Fruit fly (Drosophila melanogaster) whole organism, embryonic: Measurements from ENCODE around the gene Sec10.

Source experiments
- Atf-2 ChIP-seq: fragments of 200-800 bp; sonication (Bioruptor generic); optimal IDR thresholded peaks from 2 replicates; lab custom pipeline; 2016; ENCODE audit warnings: missing biosample characterization, missing genetic modification characterization
- Awh ChIP-seq: fragments of 200-800 bp; sonication (Bioruptor generic); IDR thresholded peaks from 2 replicates; pipeline ENCODE4, ENCODE4 v1.3.6; 2022; ENCODE audit warnings: missing biosample characterization, missing genetic modification characterization
- C15 ChIP-seq: fragments of 200-800 bp; sonication (Bioruptor generic); IDR thresholded peaks from 3 replicates; pipeline ENCODE4 v1.3.6; 2022; ENCODE audit warnings: missing biosample characterization, missing genetic modification characterization
- CG11560 ChIP-seq: fragments of 200-800 bp; sonication (Bioruptor generic); IDR thresholded peaks from 3 replicates; pipeline ENCODE4 v1.3.6; 2022; ENCODE audit warnings: missing biosample characterization, missing genetic modification characterization
- CG12104 ChIP-seq: fragments of 200-800 bp; sonication (Bioruptor generic); optimal IDR thresholded peaks from 3 replicates; lab custom pipeline; 2016; ENCODE audit warnings: missing biosample characterization, missing genetic modification characterization
- CG12659 ChIP-seq: fragments of 200-800 bp; sonication (Bioruptor generic); optimal IDR thresholded peaks from 3 replicates; lab custom pipeline; 2017; ENCODE audit warnings: mild to moderate bottlenecking, missing biosample characterization, missing genetic modification reagents, missing genetic modification characterization
- CG15073 ChIP-seq: fragments of 200-800 bp; sonication (Bioruptor generic); optimal IDR thresholded peaks from 2 replicates; lab custom pipeline; 2016; ENCODE audit warnings: missing biosample characterization, missing genetic modification characterization
- CG1602 ChIP-seq: fragments of 200-800 bp; sonication (Bioruptor generic); optimal IDR thresholded peaks from 3 replicates; lab custom pipeline; 2016; ENCODE audit warnings: missing biosample characterization, missing genetic modification characterization
- CG17186 ChIP-seq: fragments of 200-800 bp; sonication (Bioruptor generic); optimal IDR thresholded peaks from 3 replicates; lab custom pipeline; 2017; ENCODE audit warnings: missing biosample characterization, missing genetic modification reagents, missing genetic modification characterization
- CG17802 ChIP-seq: fragments of 200-800 bp; sonication (Bioruptor generic); optimal IDR thresholded peaks from 2 replicates; lab custom pipeline; 2018; ENCODE audit warnings: missing biosample characterization, mild to moderate bottlenecking, missing genetic modification characterization, moderate library complexity
- CG18011 ChIP-seq: fragments of 200-800 bp; sonication (Bioruptor generic); optimal IDR thresholded peaks from 2 replicates; lab custom pipeline; 2017; ENCODE audit warnings: missing biosample characterization, missing genetic modification characterization, mild to moderate bottlenecking, moderate library complexity, missing genotype
- CG18619 ChIP-seq: fragments of 200-800 bp; sonication (Bioruptor generic); optimal IDR thresholded peaks from 3 replicates; lab custom pipeline; 2017; ENCODE audit warnings: missing biosample characterization, mild to moderate bottlenecking, missing genetic modification characterization
- CG2129 ChIP-seq: fragments of 200-800 bp; sonication (Bioruptor generic); IDR thresholded peaks from 2 replicates; pipeline ENCODE4 v1.3.6; 2022; ENCODE audit warnings: missing biosample characterization, missing genetic modification characterization; ENCODE audit not compliant: partially characterized antibody
- CG2678 ChIP-seq: fragments of 200-800 bp; sonication (Bioruptor generic); optimal IDR thresholded peaks from 3 replicates; lab custom pipeline; 2019; ENCODE audit warnings: missing biosample characterization, mild to moderate bottlenecking, missing genetic modification characterization, moderate library complexity
- CG31224 ChIP-seq: fragments of 200-800 bp; sonication (Bioruptor generic); IDR thresholded peaks from 2 replicates; pipeline ENCODE4 v1.3.6; 2022; ENCODE audit warnings: missing biosample characterization, missing genetic modification characterization
- CG34422 ChIP-seq: fragments of 200-800 bp; sonication (Bioruptor generic); IDR thresholded peaks from 3 replicates; pipeline ENCODE4 v1.3.6; 2022; ENCODE audit warnings: missing biosample characterization, missing genetic modification characterization
- CG4282 ChIP-seq: fragments of 200-800 bp; sonication (Bioruptor generic); optimal IDR thresholded peaks from 2 replicates; lab custom pipeline; 2016; ENCODE audit warnings: missing biosample characterization, missing genetic modification characterization
- CG4730 ChIP-seq: fragments of 200-800 bp; sonication (Bioruptor generic); IDR thresholded peaks from 2 replicates; pipeline ENCODE4 v1.3.6; 2022; ENCODE audit warnings: missing biosample characterization, missing genetic modification characterization
- CG6765 ChIP-seq: fragments of 200-800 bp; sonication (Bioruptor generic); optimal IDR thresholded peaks from 3 replicates; lab custom pipeline; 2017; ENCODE audit warnings: missing biosample characterization, mild to moderate bottlenecking, missing genetic modification characterization
- CG8359 ChIP-seq: fragments of 200-800 bp; sonication (Bioruptor generic); optimal IDR thresholded peaks from 2 replicates; lab custom pipeline; 2017; ENCODE audit warnings: missing biosample characterization, mild to moderate bottlenecking, missing genetic modification characterization, borderline replicate concordance
- CG9797 ChIP-seq: fragments of 200-800 bp; sonication (Bioruptor generic); optimal IDR thresholded peaks from 3 replicates; lab custom pipeline; 2018; ENCODE audit warnings: missing biosample characterization, mild to moderate bottlenecking, missing genetic modification characterization
- CTCF ChIP-seq: fragments of 200-800 bp; sonication (Bioruptor generic); optimal IDR thresholded peaks from 2 replicates; lab custom pipeline; 2017; ENCODE audit warnings: missing biosample characterization, mild to moderate bottlenecking, missing genetic modification characterization, moderate library complexity
- Camta ChIP-seq: fragments of 200-800 bp; sonication (Bioruptor generic); optimal IDR thresholded peaks from 2 replicates; lab custom pipeline; 2016; ENCODE audit warnings: missing biosample characterization, missing genetic modification characterization
- Dbx ChIP-seq: fragments of 200-800 bp; sonication (Bioruptor generic); IDR thresholded peaks from 3 replicates; pipeline ENCODE4 v1.3.6; 2022; ENCODE audit warnings: missing biosample characterization, missing genetic modification characterization
- Dip2 ChIP-seq: fragments of 200-800 bp; sonication (Bioruptor generic); IDR thresholded peaks from 2 replicates; pipeline ENCODE4 v1.3.6; 2022; ENCODE audit warnings: missing biosample characterization, missing genetic modification characterization
- Fer3 ChIP-seq: fragments of 200-800 bp; sonication (Bioruptor generic); optimal IDR thresholded peaks from 2 replicates; lab custom pipeline; 2018; ENCODE audit warnings: missing biosample characterization, mild to moderate bottlenecking, missing genetic modification characterization, moderate library complexity
- HLH3B ChIP-seq: fragments of 200-800 bp; sonication (Bioruptor generic); IDR thresholded peaks from 2 replicates; pipeline ENCODE4 v1.3.6; 2022; ENCODE audit warnings: missing biosample characterization, missing genetic modification characterization
- Max ChIP-seq: fragments of 200-800 bp; sonication (Bioruptor generic); optimal IDR thresholded peaks from 2 replicates; lab custom pipeline; 2016; ENCODE audit warnings: missing biosample characterization, mild to moderate bottlenecking, missing genetic modification characterization
- NK7.1 ChIP-seq: fragments of 200-800 bp; sonication (Bioruptor generic); optimal IDR thresholded peaks from 3 replicates; lab custom pipeline; 2016; ENCODE audit warnings: missing biosample characterization, missing genetic modification characterization
- Rfx ChIP-seq: fragments of 200-800 bp; sonication (Bioruptor generic); IDR thresholded peaks from 2 replicates; pipeline ENCODE4 v1.3.6; 2022; ENCODE audit warnings: missing biosample characterization, missing genetic modification characterization
- Sox102F ChIP-seq: fragments of 200-800 bp; sonication (Bioruptor generic); optimal IDR thresholded peaks from 2 replicates; lab custom pipeline; 2018; ENCODE audit warnings: missing biosample characterization, mild to moderate bottlenecking, missing genetic modification characterization, moderate library complexity
- amos ChIP-seq: fragments of 200-800 bp; sonication (Bioruptor generic); IDR thresholded peaks from 2 replicates; pipeline ENCODE4 v1.3.6; 2022; ENCODE audit warnings: missing biosample characterization, missing genetic modification characterization; ENCODE audit not compliant: partially characterized antibody
- bcd ChIP-seq: fragments of 200-800 bp; sonication (Bioruptor generic); optimal IDR thresholded peaks from 2 replicates; lab custom pipeline; 2017; ENCODE audit warnings: missing biosample characterization, mild to moderate bottlenecking, missing genetic modification characterization
- btn ChIP-seq: fragments of 200-800 bp; sonication (Bioruptor generic); optimal IDR thresholded peaks from 2 replicates; lab custom pipeline; 2016; ENCODE audit warnings: missing biosample characterization, missing genetic modification characterization
- crp ChIP-seq, 2 experiments: fragments of 200-800 bp; sonication (Bioruptor generic); optimal IDR thresholded peaks; 2 replicates in 1 of 2; 3 replicates in 1 of 2; lab custom pipeline; 2017; ENCODE audit warnings: missing biosample characterization in 2 of 2, missing genetic modification characterization in 2 of 2, mild to moderate bottlenecking in 1 of 2, moderate library complexity in 1 of 2
- dpn ChIP-seq, 2 experiments: fragments of 200-800 bp; sonication (Bioruptor generic); optimal IDR thresholded peaks; 3 replicates each; lab custom pipeline; 2016; ENCODE audit warnings: missing biosample characterization in 2 of 2, missing genetic modification characterization in 2 of 2
- h ChIP-seq: fragments of >200 bp; optimal IDR thresholded peaks from 2 replicates; lab custom pipeline; 2017
- hbn ChIP-seq: fragments of 200-800 bp; sonication (Bioruptor generic); IDR thresholded peaks from 2 replicates; pipeline ENCODE4 v1.3.6; 2022; ENCODE audit warnings: missing biosample characterization, missing genetic modification characterization; ENCODE audit not compliant: partially characterized antibody
- ind ChIP-seq: fragments of 200-800 bp; sonication (Bioruptor generic); optimal IDR thresholded peaks from 3 replicates; lab custom pipeline; 2016; ENCODE audit warnings: missing biosample characterization, missing genetic modification characterization
- inv ChIP-seq: fragments of 200-800 bp; sonication (Bioruptor generic); IDR thresholded peaks from 2 replicates; pipeline ENCODE4 v1.3.6; 2022; ENCODE audit warnings: missing biosample characterization, missing genetic modification characterization; ENCODE audit not compliant: partially characterized antibody
- mirr ChIP-seq: fragments of 200-800 bp; sonication (Bioruptor generic); optimal IDR thresholded peaks from 3 replicates; lab custom pipeline; 2018; ENCODE audit warnings: missing biosample characterization, mild to moderate bottlenecking, missing genetic modification characterization
- nerfin-2 ChIP-seq: fragments of 200-800 bp; sonication (Bioruptor generic); IDR thresholded peaks from 2 replicates; pipeline ENCODE4 v1.3.6; 2022; ENCODE audit warnings: missing biosample characterization, missing genetic modification characterization; ENCODE audit not compliant: partially characterized antibody
- pita ChIP-seq: fragments of 200-800 bp; sonication (Bioruptor generic); optimal IDR thresholded peaks from 2 replicates; lab custom pipeline; 2017; ENCODE audit warnings: missing biosample characterization, mild to moderate bottlenecking, missing genetic modification characterization
- pum ChIP-seq: fragments of 200-800 bp; sonication (Bioruptor generic); optimal IDR thresholded peaks from 2 replicates; lab custom pipeline; 2016; ENCODE audit warnings: missing biosample characterization, missing genetic modification characterization
- repo ChIP-seq: fragments of 200-800 bp; sonication (Bioruptor generic); optimal IDR thresholded peaks from 2 replicates; lab custom pipeline; 2016; ENCODE audit warnings: missing biosample characterization, missing genetic modification characterization
- rib ChIP-seq: fragments of 200-800 bp; sonication (Bioruptor generic); IDR thresholded peaks from 2 replicates; pipeline ENCODE4 v1.3.6; 2022; ENCODE audit warnings: missing biosample characterization, missing genetic modification characterization
- row ChIP-seq: fragments of 200-800 bp; sonication (Bioruptor generic); IDR thresholded peaks from 3 replicates; pipeline ENCODE4 v1.3.6; 2022; ENCODE audit warnings: missing biosample characterization, missing genetic modification characterization
- schlank ChIP-seq: fragments of 200-800 bp; sonication (Bioruptor generic); optimal IDR thresholded peaks from 2 replicates; lab custom pipeline; 2018; ENCODE audit warnings: missing biosample characterization, mild to moderate bottlenecking, missing genetic modification characterization
- sima ChIP-seq: fragments of 200-800 bp; sonication (Bioruptor generic); optimal IDR thresholded peaks from 2 replicates; lab custom pipeline; 2016; ENCODE audit warnings: missing biosample characterization, missing genetic modification characterization
- stwl ChIP-seq: fragments of 200-800 bp; sonication (Bioruptor generic); optimal IDR thresholded peaks from 3 replicates; lab custom pipeline; 2018; ENCODE audit warnings: missing biosample characterization, mild to moderate bottlenecking, missing genetic modification characterization, moderate library complexity
- trh ChIP-seq: fragments of 200-800 bp; sonication (Bioruptor generic); optimal IDR thresholded peaks from 2 replicates; lab custom pipeline; 2016; ENCODE audit warnings: missing biosample characterization, missing genetic modification characterization
- wdn ChIP-seq: fragments of 200-800 bp; sonication (Bioruptor generic); IDR thresholded peaks from 2 replicates; pipeline ENCODE4 v1.3.6; 2022; ENCODE audit warnings: missing biosample characterization, missing genetic modification characterization

Sec10 gene

dm6 chr3R:24163556-24164022 lies 29.0 kb downstream of the Sec10 start, which contains the start of gene Apc2 (continued):
- TF ChIP-seq CG17802 (tag; lab: Kevin White, UChicago) (no peak), Rfx (peak; percentile 65), CTCF (GFP tag; lab: Kevin White, UChicago) (no peak), wdn (GFP tag; lab: Robert Waterston, UW) (no peak), CG8359 (GFP tag; lab: Kevin White, UChicago) (no peak), Awh (no peak), mirr (GFP tag; lab: Kevin White, UChicago) (no peak), CG2678 (tag; lab: Kevin White, UChicago) (peak; percentile 75), CG18011 (peak; percentile 0), Camta (GFP tag; lab: Kevin White, UChicago) (peak; percentile 23), hbn (GFP tag; lab: Robert Waterston, UW) (no peak; the same call in 1 of the 2 replicates), pita (GFP tag; lab: Kevin White, UChicago) (no peak), pum (GFP tag; lab: Kevin White, UChicago) (peak; percentile 21), CG4282 (GFP tag; lab: Kevin White, UChicago) (no peak), Dbx (0 out of 3 replicates have a peak, but pooled peaks have one; percentile 19), CG4730 (0 out of 2 replicates have a peak, but pooled peaks have one; percentile 13), CG1602 (GFP tag; lab: Kevin White, UChicago) (peak; percentile 60), bcd (GFP tag; lab: Kevin White, UChicago) (peak; percentile 57), HLH3B (GFP tag; lab: Robert Waterston, UW) (peak; percentile 57; the same call in 1 of the 2 replicates), inv (GFP tag; lab: Robert Waterston, UW) (no peak), row (GFP tag; lab: Robert Waterston, UW) (peak; percentile 93), CG6765 (GFP tag; lab: Kevin White, UChicago) (no peak), CG2129 (peak; percentile 40; the same call in 1 of the 2 replicates), trh (GFP tag; lab: Kevin White, UChicago) (no peak), CG15073 (GFP tag; lab: Kevin White, UChicago) (no peak), CG9797 (GFP tag; lab: Kevin White, UChicago) (no peak), Sox102F (GFP tag; lab: Kevin White, UChicago) (peak; percentile 68), CG12104 (GFP tag; lab: Kevin White, UChicago) (peak; percentile 45), C15 (GFP tag; lab: Robert Waterston, UW) (no peak), h (no peak), Max (GFP tag; lab: Kevin White, UChicago) (peak; percentile 35), CG18619 (peak; percentile 39), CG11560 (tag; lab: Robert Waterston, UW) (peak; percentile 89), schlank (no peak), crp (GFP tag; optimal IDR thresholded peaks at IDR 0.05; lab: Kevin White, UChicago) (peak; percentile 12 to 84), Atf-2 (GFP tag; lab: Kevin White, UChicago) (no peak)

DNA sequence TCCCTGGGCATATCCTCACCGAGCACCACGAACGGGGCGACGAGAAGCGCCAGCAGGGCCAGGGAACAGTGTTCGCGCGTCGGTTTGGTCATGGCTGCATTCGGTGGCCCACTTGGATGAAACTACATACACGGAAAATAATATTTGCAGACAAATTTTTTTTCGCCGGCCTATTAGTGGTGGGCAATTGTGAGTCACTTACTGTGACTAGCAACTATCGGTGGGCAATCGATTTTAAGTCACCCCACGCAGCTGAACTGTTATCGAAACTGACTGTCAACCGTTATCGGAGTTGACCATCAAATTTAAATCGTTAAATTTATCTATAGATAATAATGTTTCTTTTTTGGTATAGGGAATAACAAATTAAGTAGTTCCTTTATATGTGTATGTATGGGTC lies 34.7 kb downstream of the Sec10 start, which contains the start of gene CG5510:
Gene CG5510 (minus strand): TSS at position 201 of the 400 bp plus-strand sequence.
- peak; percentile 18 for TF ChIP-seq NK7.1 (GFP tag; lab: Kevin White, UChicago)
- TF ChIP-seq Fer3 (tag; lab: Kevin White, UChicago), result peak; percentile 8
- peak; percentile 80 for TF ChIP-seq CG12659 (GFP tag; lab: Kevin White, UChicago)
- TF ChIP-seq Dip2 (GFP tag; lab: Robert Waterston, UW), result no peak
- TF ChIP-seq CG31224 (GFP tag; lab: Robert Waterston, UW), result peak; percentile 26; the same call in 1 of the 2 replicates
- peak; percentile 46 to 68 for TF ChIP-seq dpn (GFP tag; optimal IDR thresholded peaks at IDR 0.05; lab: Kevin White, UChicago)
- TF ChIP-seq CG34422 (GFP tag; lab: Robert Waterston, UW), result peak; percentile 93
- TF ChIP-seq ind (GFP tag; lab: Kevin White, UChicago), result peak; percentile 27
- peak; percentile 98 for TF ChIP-seq nerfin-2 (GFP tag; lab: Robert Waterston, UW)
- peak; percentile 98 for TF ChIP-seq amos (GFP tag; lab: Robert Waterston, UW)
- peak; percentile 33; the same call in 1 of the 2 replicates for TF ChIP-seq rib (GFP tag; lab: Robert Waterston, UW)
- TF ChIP-seq stwl (tag; lab: Kevin White, UChicago), result peak; percentile 89
- no peak for TF ChIP-seq sima
- TF ChIP-seq btn (GFP tag; lab: Kevin White, UChicago), result no peak
- peak; percentile 20 for TF ChIP-seq CG1602 (GFP tag; lab: Kevin White, UChicago)
- TF ChIP-seq repo (GFP tag; lab: Kevin White, UChicago), result peak; percentile 18
- TF ChIP-seq CG17186 (GFP tag; lab: Kevin White, UChicago), result peak; percentile 80
- peak; percentile 23 for TF ChIP-seq bcd (GFP tag; lab: Kevin White, UChicago)
